Worm (Caenorhabditis elegans): Measurements from ENCODE around the gene F56D6.23.

DNA sequence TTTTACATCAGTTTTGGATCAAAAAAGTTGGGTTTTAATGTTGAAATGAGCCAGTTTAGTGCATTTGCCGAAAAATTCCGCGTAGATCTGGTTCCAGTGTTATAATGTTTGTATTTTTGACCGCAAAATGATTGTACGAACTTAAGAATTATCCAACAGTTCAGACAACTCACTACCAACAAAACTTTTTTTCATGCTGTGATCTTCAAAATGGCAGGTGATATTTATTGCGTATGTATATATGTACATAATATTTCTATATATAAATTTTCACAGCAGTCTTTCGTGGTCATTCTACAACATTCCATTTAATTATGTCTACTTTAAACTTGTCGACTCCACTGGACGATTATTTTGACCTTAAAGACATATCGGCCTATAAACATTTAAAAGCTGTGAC lies 3.0 kb upstream of the F56D6.23 start, which contains the start of gene srz-20:
- no peak for TF ChIP-seq nhr-237 (tag; optimal IDR thresholded peaks at IDR 0.05)
- no peak for TF ChIP-seq elt-3 (tag; optimal IDR thresholded peaks at IDR 0.05)
- no peak for TF ChIP-seq nhr-77 (tag; optimal IDR thresholded peaks at IDR 0.05)
- no peak for TF ChIP-seq unc-86 (tag; optimal IDR thresholded peaks at IDR 0.05)
- no peak for TF ChIP-seq zag-1 (tag; optimal IDR thresholded peaks at IDR 0.05)
